Worm (Caenorhabditis elegans) whole organism, L1 larva: Measurements from ENCODE around the gene srsx-19.

ENCODE experiments used
- aly-2 ChIP-seq: fragments of 150-350 bp; optimal IDR thresholded peaks from 2 replicates; lab custom pipeline; 2014; ENCODE audit warnings: missing biosample characterization, missing genetic modification characterization
- snpc-4 ChIP-seq: fragments of 150-350 bp; optimal IDR thresholded peaks from 2 replicates; lab custom pipeline; 2014; ENCODE audit warnings: missing biosample characterization, missing genetic modification characterization

DNA sequence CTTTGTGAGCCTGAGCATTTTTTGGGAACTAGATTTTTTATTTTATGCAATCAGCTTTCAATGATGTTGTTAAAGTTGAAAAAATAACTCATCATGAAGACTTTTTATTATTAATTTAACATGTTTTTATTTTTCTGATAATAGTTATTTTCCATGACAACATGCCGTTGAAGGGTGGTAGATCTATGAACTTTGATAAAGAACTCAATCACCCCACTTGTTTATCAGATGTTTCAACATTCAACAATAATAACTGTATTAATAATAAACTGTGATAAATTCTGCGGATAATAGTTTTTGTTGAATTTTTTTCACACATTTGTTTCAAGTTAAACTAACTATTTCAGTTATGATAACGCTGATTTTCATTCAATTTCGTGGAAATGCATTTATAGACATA lies 4.0 kb downstream of the srsx-19 start:
- TF ChIP-seq aly-2 (tag; lab: Kevin White, UChicago) (no peak), snpc-4 (no peak)
